Worm (Caenorhabditis elegans) whole organism, early embryonic: ENCODE results near the gene hmp-1.

ENCODE experiments used
- F13C5.2 ChIP-seq: sonication (generic microtip); optimal IDR thresholded peaks from 2 replicates; lab custom pipeline; 2017; ENCODE audit warnings: mild to moderate bottlenecking, missing genetic modification characterization, inconsistent platforms, missing compliant biosample characterization
- ama-1 ChIP-seq: fragments of 150-350 bp; optimal IDR thresholded peaks from 2 replicates; lab custom pipeline; 2014
- flt-1 ChIP-seq: fragments of 200-800 bp; sonication (Bioruptor generic); IDR thresholded peaks from 2 replicates; pipeline ENCODE4 v1.3.6; 2022; ENCODE audit warnings: missing genetic modification characterization, missing compliant biosample characterization
- hnd-1 ChIP-seq: sonication (generic microtip); optimal IDR thresholded peaks from 2 replicates; lab custom pipeline; 2016; ENCODE audit warnings: missing genetic modification characterization, missing compliant biosample characterization

- TF ChIP-seq F13C5.2 (tag; lab: Kevin White, UChicago): no peak
- TF ChIP-seq ama-1: no peak
- no peak for TF ChIP-seq flt-1 (GFP tag; lab: Robert Waterston, UW)
- no peak for TF ChIP-seq hnd-1 (tag; lab: Kevin White, UChicago)
Observed at ce11 chrV:11803518-11803994, 42.1 kb upstream of the hmp-1 start.
